Worm (Caenorhabditis elegans) whole organism, L3 larva: ENCODE data around the gene ubh-3.

ENCODE experiments used
- R02D3.7 ChIP-seq: fragments of 150-350 bp; optimal IDR thresholded peaks from 2 replicates; lab custom pipeline; 2014; ENCODE audit warnings: missing biosample characterization, missing genetic modification characterization
- ZK546.5 ChIP-seq: sonication (generic microtip); optimal IDR thresholded peaks from 2 replicates; lab custom pipeline; 2017; ENCODE audit warnings: missing biosample characterization, missing genetic modification characterization
- aly-2 ChIP-seq: fragments of 150-350 bp; optimal IDR thresholded peaks from 2 replicates; lab custom pipeline; 2014; ENCODE audit warnings: missing biosample characterization, missing genetic modification characterization
- ama-1 ChIP-seq: fragments of 150-350 bp; optimal IDR thresholded peaks from 2 replicates; lab custom pipeline; 2018
- ceh-16 ChIP-seq: sonication (generic microtip); optimal IDR thresholded peaks from 2 replicates; lab custom pipeline; 2017; ENCODE audit warnings: missing biosample characterization, missing genetic modification characterization
- ceh-28 ChIP-seq: fragments of 150-350 bp; optimal IDR thresholded peaks from 2 replicates; lab custom pipeline; 2014; ENCODE audit warnings: missing biosample characterization, missing genetic modification reagents, missing genetic modification characterization
- ceh-82 ChIP-seq: fragments of 150-350 bp; optimal IDR thresholded peaks from 2 replicates; lab custom pipeline; 2014; ENCODE audit warnings: missing biosample characterization, missing genetic modification characterization
- ceh-9 ChIP-seq: sonication (generic microtip); optimal IDR thresholded peaks from 2 replicates; lab custom pipeline; 2018; ENCODE audit warnings: missing biosample characterization, missing genetic modification characterization
- daf-12 ChIP-seq: fragments of 150-350 bp; optimal IDR thresholded peaks from 2 replicates; lab custom pipeline; 2014; ENCODE audit warnings: missing biosample characterization, missing genetic modification reagents, missing genetic modification characterization
- egl-27 ChIP-seq: sonication (generic microtip); optimal IDR thresholded peaks from 4 replicates; lab custom pipeline; 2017; ENCODE audit warnings: missing biosample characterization, missing genetic modification reagents, missing genetic modification characterization
- egl-5 ChIP-seq: fragments of 150-350 bp; optimal IDR thresholded peaks from 2 replicates; lab custom pipeline; 2017; ENCODE audit warnings: missing biosample characterization, missing genetic modification reagents, missing genetic modification characterization, inconsistent platforms
- elt-1 ChIP-seq: fragments of 150-350 bp; optimal IDR thresholded peaks from 2 replicates; lab custom pipeline; 2014; ENCODE audit warnings: missing biosample characterization, missing genetic modification characterization
- elt-2 ChIP-seq: sonication (generic microtip); optimal IDR thresholded peaks from 2 replicates; lab custom pipeline; 2016; ENCODE audit warnings: missing genetic modification reagents, mild to moderate bottlenecking, missing genetic modification characterization, missing compliant biosample characterization
- elt-3 ChIP-seq, 3 experiments: fragments of 150-350 bp in 1 of 3; sonication (generic microtip) in 2 of 3; optimal IDR thresholded peaks; 2 replicates in 2 of 3; 4 replicates in 1 of 3; lab custom pipeline; 2014 to 2017; ENCODE audit warnings: missing biosample characterization in 3 of 3, missing genetic modification characterization in 3 of 3
- eor-1 ChIP-seq, 2 experiments: fragments of 150-350 bp; optimal IDR thresholded peaks; 2 replicates each; lab custom pipeline; 2014 to 2018; ENCODE audit warnings: missing biosample characterization in 2 of 2, missing genetic modification characterization in 2 of 2
- fkh-10 ChIP-seq: sonication (generic microtip); optimal IDR thresholded peaks from 2 replicates; lab custom pipeline; 2017; ENCODE audit warnings: missing biosample characterization, missing genetic modification reagents, missing genetic modification characterization
- fkh-2 ChIP-seq: fragments of 150-350 bp; optimal IDR thresholded peaks from 2 replicates; lab custom pipeline; 2014; ENCODE audit warnings: missing biosample characterization, missing genetic modification reagents, missing genetic modification characterization
- fos-1 ChIP-seq: fragments of 150-350 bp; optimal IDR thresholded peaks from 2 replicates; lab custom pipeline; 2014; ENCODE audit warnings: missing biosample characterization, missing genetic modification characterization
- hmg-11 ChIP-seq: sonication (generic microtip); optimal IDR thresholded peaks from 2 replicates; lab custom pipeline; 2016; ENCODE audit warnings: missing genetic modification characterization, missing compliant biosample characterization
- jun-1 ChIP-seq: fragments of 150-350 bp; optimal IDR thresholded peaks from 2 replicates; lab custom pipeline; 2014; ENCODE audit warnings: missing biosample characterization, missing genetic modification reagents, missing genetic modification characterization
- lin-15B ChIP-seq: fragments of 150-350 bp; optimal IDR thresholded peaks from 2 replicates; lab custom pipeline; 2014; ENCODE audit warnings: missing biosample characterization, missing genetic modification characterization
- lin-39 ChIP-seq: fragments of 150-350 bp; optimal IDR thresholded peaks from 2 replicates; lab custom pipeline; 2018; ENCODE audit warnings: missing biosample characterization, missing genetic modification reagents, missing genetic modification characterization
- lsy-12 ChIP-seq: sonication (generic microtip); optimal IDR thresholded peaks from 2 replicates; lab custom pipeline; 2016; ENCODE audit warnings: mild to moderate bottlenecking, missing genetic modification characterization, missing compliant biosample characterization
- mdl-1 ChIP-seq: fragments of 150-350 bp; optimal IDR thresholded peaks from 2 replicates; lab custom pipeline; 2014; ENCODE audit warnings: missing biosample characterization, missing genetic modification characterization
- mml-1 ChIP-seq: fragments of 150-350 bp; sonication (generic microtip); optimal IDR thresholded peaks from 3 replicates; lab custom pipeline; 2014; ENCODE audit warnings: missing biosample characterization, missing genetic modification characterization
- nfya-1 ChIP-seq: sonication (generic microtip); optimal IDR thresholded peaks from 2 replicates; lab custom pipeline; 2017; ENCODE audit warnings: missing genetic modification characterization, mild to moderate bottlenecking, missing compliant biosample characterization, antibody characterized with exemption, moderate library complexity; ENCODE audit not compliant: insufficient read depth
- nhr-11 ChIP-seq: fragments of 150-350 bp; optimal IDR thresholded peaks from 2 replicates; lab custom pipeline; 2014; ENCODE audit warnings: missing biosample characterization, missing genetic modification characterization
- nhr-12 ChIP-seq: fragments of 150-350 bp; optimal IDR thresholded peaks from 2 replicates; lab custom pipeline; 2014; ENCODE audit warnings: missing biosample characterization, missing genetic modification characterization
- nhr-23 ChIP-seq: fragments of 150-350 bp; optimal IDR thresholded peaks from 2 replicates; lab custom pipeline; 2014; ENCODE audit warnings: missing biosample characterization, missing genetic modification reagents, missing genetic modification characterization
- nhr-237 ChIP-seq: fragments of 150-350 bp; optimal IDR thresholded peaks from 2 replicates; lab custom pipeline; 2014; ENCODE audit warnings: missing biosample characterization, missing genetic modification characterization
- nhr-25 ChIP-seq: sonication (generic microtip); optimal IDR thresholded peaks from 2 replicates; lab custom pipeline; 2017; ENCODE audit warnings: missing biosample characterization, missing genetic modification characterization
- nhr-28 ChIP-seq: fragments of 150-350 bp; optimal IDR thresholded peaks from 2 replicates; lab custom pipeline; 2014; ENCODE audit warnings: missing biosample characterization, missing genetic modification characterization
- nhr-43 ChIP-seq: sonication (generic microtip); optimal IDR thresholded peaks from 2 replicates; lab custom pipeline; 2016; ENCODE audit warnings: mild to moderate bottlenecking, missing genetic modification characterization, missing compliant biosample characterization; ENCODE audit not compliant: poor library complexity, severe bottlenecking
- nhr-67 ChIP-seq: fragments of 150-350 bp; optimal IDR thresholded peaks from 2 replicates; lab custom pipeline; 2014; ENCODE audit warnings: missing biosample characterization, missing genetic modification characterization
- nhr-76 ChIP-seq: fragments of 150-350 bp; sonication (generic microtip); optimal IDR thresholded peaks from 5 replicates; lab custom pipeline; 2014; ENCODE audit warnings: missing biosample characterization, missing genetic modification characterization
- nhr-77 ChIP-seq: fragments of 150-350 bp; optimal IDR thresholded peaks from 2 replicates; lab custom pipeline; 2014; ENCODE audit warnings: missing biosample characterization, missing genetic modification characterization
- pha-4 ChIP-seq: fragments of 150-350 bp; optimal IDR thresholded peaks from 2 replicates; lab custom pipeline; 2014; ENCODE audit warnings: missing biosample characterization, missing genetic modification reagents, missing genetic modification characterization
- pqm-1 ChIP-seq: fragments of 150-350 bp; optimal IDR thresholded peaks from 2 replicates; lab custom pipeline; 2017; ENCODE audit warnings: missing biosample characterization, missing genetic modification characterization, inconsistent platforms
- sea-2 ChIP-seq: fragments of 150-350 bp; sonication (generic microtip); optimal IDR thresholded peaks from 4 replicates; lab custom pipeline; 2014; ENCODE audit warnings: missing biosample characterization, missing genetic modification reagents, missing genetic modification characterization
- skn-1 ChIP-seq: fragments of 150-350 bp; optimal IDR thresholded peaks from 2 replicates; lab custom pipeline; 2014; ENCODE audit warnings: missing biosample characterization, missing genetic modification characterization
- snpc-4 ChIP-seq: fragments of 150-350 bp; optimal IDR thresholded peaks from 2 replicates; lab custom pipeline; 2014; ENCODE audit warnings: missing biosample characterization, missing genetic modification characterization
- tbx-2 ChIP-seq: sonication (generic microtip); optimal IDR thresholded peaks from 2 replicates; lab custom pipeline; 2016; ENCODE audit warnings: mild to moderate bottlenecking, missing genetic modification characterization, missing compliant biosample characterization
- unc-39 ChIP-seq: sonication (generic microtip); optimal IDR thresholded peaks from 4 replicates; lab custom pipeline; 2017; ENCODE audit warnings: missing biosample characterization, missing genetic modification characterization
- unc-62 ChIP-seq: fragments of 150-350 bp; sonication (generic microtip); optimal IDR thresholded peaks from 4 replicates; lab custom pipeline; 2014; ENCODE audit warnings: missing biosample characterization, missing genetic modification reagents, missing genetic modification characterization
- zag-1 ChIP-seq: fragments of 150-350 bp; optimal IDR thresholded peaks from 2 replicates; lab custom pipeline; 2014; ENCODE audit warnings: missing biosample characterization, missing genetic modification characterization
- ztf-11 ChIP-seq: fragments of 150-350 bp; optimal IDR thresholded peaks from 2 replicates; lab custom pipeline; 2014; ENCODE audit warnings: missing biosample characterization, missing genetic modification characterization
- ztf-4 ChIP-seq: fragments of 150-350 bp; optimal IDR thresholded peaks from 2 replicates; lab custom pipeline; 2014; ENCODE audit warnings: missing biosample characterization, missing genetic modification characterization

The ubh-3 gene

ce11 chrV:6516491-6517304 is 8.1 kb upstream of the ubh-3 start, which contains the start of gene mdh-1:
mdh-1 (minus strand) TSS chrV:6516526.
- TF ChIP-seq nhr-28 (tag; lab: Kevin White, UChicago) (no peak), hmg-11 (tag; lab: Kevin White, UChicago) (peak; percentile 31), snpc-4 (tag; lab: Kevin White, UChicago) (peak; percentile 21), lin-15B (tag; lab: Kevin White, UChicago) (peak; percentile 38), nhr-237 (tag; lab: Kevin White, UChicago) (no peak), elt-2 (peak; percentile 30), ceh-28 (tag; lab: Kevin White, UChicago) (peak; percentile 55), nfya-1 (peak; percentile 10), tbx-2 (tag; lab: Kevin White, UChicago) (no peak), pha-4 (tag; lab: Kevin White, UChicago) (peak; percentile 70), elt-3 (tag; optimal IDR thresholded peaks at IDR 0.05; lab: Kevin White, UChicago) (no peak)
- TF ChIP-seq, all 47 proteins: peak for 7

- TF ChIP-seq nhr-43 (no peak), nhr-76 (tag; lab: Kevin White, UChicago) (no peak), R02D3.7 (tag; lab: Kevin White, UChicago) (no peak)
Measured at ce11 chrV:6515344-6515743, 6.7 kb upstream of the ubh-3 start.

ce11 chrV:6514887-6515324 is 6.3 kb upstream of the ubh-3 start, which contains the start of gene dpy-11:
dpy-11 (minus strand) TSS chrV:6515240.
- peak; percentile 99 for TF ChIP-seq ama-1 (lab: Kevin White, UChicago)
- peak; percentile 43 for TF ChIP-seq tbx-2 (tag; lab: Kevin White, UChicago)
- no peak for TF ChIP-seq nhr-12
- peak; percentile 66 for TF ChIP-seq nhr-23 (tag; lab: Kevin White, UChicago)
- no peak for TF ChIP-seq nhr-77 (tag; lab: Kevin White, UChicago)
- no peak for TF ChIP-seq aly-2
- TF ChIP-seq lsy-12 = peak; percentile 46
- TF ChIP-seq ZK546.5 (tag; lab: Kevin White, UChicago) = no peak
- TF ChIP-seq mml-1 (tag; lab: Kevin White, UChicago) = no peak
- no peak for TF ChIP-seq unc-62 (GFP tag; lab: Kevin White, UChicago)
- no peak for TF ChIP-seq zag-1 (tag; lab: Kevin White, UChicago)
- TF ChIP-seq pqm-1 (tag; lab: Kevin White, UChicago) = no peak
- TF ChIP-seq jun-1 (tag; lab: Kevin White, UChicago) = no peak
- TF ChIP-seq fkh-2 (tag; lab: Kevin White, UChicago) = no peak
- TF ChIP-seq egl-27 = no peak
- no peak for TF ChIP-seq pha-4 (tag; lab: Kevin White, UChicago)
- TF ChIP-seq mdl-1 (tag; lab: Kevin White, UChicago) = no peak
- TF ChIP-seq ceh-16 (tag; lab: Kevin White, UChicago) = no peak
- peak; percentile 14 for TF ChIP-seq nfya-1
- peak; percentile 85 for TF ChIP-seq nhr-43
- no peak for TF ChIP-seq ceh-9
- TF ChIP-seq R02D3.7 (tag; lab: Kevin White, UChicago) = no peak
- TF ChIP-seq ztf-4 (tag; lab: Kevin White, UChicago) = no peak
- TF ChIP-seq unc-39 (tag; lab: Kevin White, UChicago) = no peak
- peak; percentile 24 for TF ChIP-seq lin-39 (tag; lab: Kevin White, UChicago)
- TF ChIP-seq nhr-76 (tag; lab: Kevin White, UChicago) = no peak
- TF ChIP-seq skn-1 (tag; lab: Kevin White, UChicago) = no peak
- peak; percentile 10 for TF ChIP-seq ceh-28 (tag; lab: Kevin White, UChicago)
- peak; percentile 52 for TF ChIP-seq egl-5 (tag; lab: Kevin White, UChicago)
- TF ChIP-seq hmg-11 (tag; lab: Kevin White, UChicago) = no peak
- TF ChIP-seq nhr-237 (tag; lab: Kevin White, UChicago) = no peak
- TF ChIP-seq fos-1 (tag; lab: Kevin White, UChicago) = no peak
- TF ChIP-seq nhr-67 (tag; lab: Kevin White, UChicago) = no peak
- no peak for TF ChIP-seq lin-15B (tag; lab: Kevin White, UChicago)
- no peak for TF ChIP-seq daf-12 (tag; lab: Kevin White, UChicago)
- no peak for TF ChIP-seq snpc-4 (tag; lab: Kevin White, UChicago)
- TF ChIP-seq sea-2 (GFP tag; lab: Kevin White, UChicago) = no peak
- TF ChIP-seq elt-3 (tag; optimal IDR thresholded peaks at IDR 0.05; lab: Kevin White, UChicago) = peak in 1 of 3 experiments; percentile 85
- TF ChIP-seq elt-1 = no peak
- no peak for TF ChIP-seq nhr-11
- TF ChIP-seq eor-1 (tag; optimal IDR thresholded peaks at IDR 0.05; lab: Kevin White, UChicago) = no peak
- TF ChIP-seq ceh-82 (tag; lab: Kevin White, UChicago) = no peak
- no peak for TF ChIP-seq nhr-28 (tag; lab: Kevin White, UChicago)
- no peak for TF ChIP-seq ztf-11 (tag; lab: Kevin White, UChicago)
- TF ChIP-seq nhr-25 (tag; lab: Kevin White, UChicago) = peak; percentile 66
- no peak for TF ChIP-seq fkh-10 (GFP tag; lab: Kevin White, UChicago)
